Worm (Caenorhabditis elegans): Measurements from ENCODE around the gene C18A3.7.

The C18A3.7 gene

ce11 chrII:5704479-5704878 lies 25.8 kb downstream of the C18A3.7 start:
- TF ChIP-seq hlh-30 (tag; optimal IDR thresholded peaks at IDR 0.05; ENCODE audit: insufficient read depth): peak; percentile 25
- TF ChIP-seq egl-43 (GFP tag; IDR thresholded peaks at IDR 0.05): no peak
- peak; percentile 27 for TF ChIP-seq mxl-3 (GFP tag; optimal IDR thresholded peaks at IDR 0.05)
- peak in 1 of 2 experiments; percentile 14 for TF ChIP-seq lsy-2 (tag; optimal IDR thresholded peaks at IDR 0.05)

DNA sequence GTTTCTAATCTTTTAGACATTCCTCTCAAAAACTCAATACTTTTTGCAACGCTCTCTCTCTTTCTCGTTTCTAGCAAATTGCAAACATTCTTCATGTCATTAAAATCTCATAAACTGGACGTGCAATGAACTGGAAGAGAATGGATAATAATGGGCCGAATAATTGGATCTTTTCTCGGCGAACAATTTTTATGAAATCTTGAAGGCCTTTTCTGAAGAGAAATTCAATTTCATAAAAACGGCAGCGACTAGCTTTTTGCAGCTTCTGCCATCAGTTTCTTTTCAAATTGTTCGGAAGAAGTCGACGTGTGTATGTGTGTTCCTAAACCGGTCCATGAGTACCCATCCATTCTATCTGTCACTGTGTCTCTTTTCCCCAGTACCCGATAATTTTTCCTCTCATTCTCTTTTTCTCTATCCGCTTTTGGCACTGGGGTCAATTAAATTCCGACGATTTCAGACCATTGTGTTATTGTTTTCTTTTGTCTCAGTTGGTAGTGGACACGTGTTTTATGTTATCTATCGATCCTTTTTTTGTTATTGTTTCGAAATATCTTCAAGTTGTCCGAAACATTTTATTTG lies 27.5 kb downstream of the C18A3.7 start:
- TF ChIP-seq lim-7 (GFP tag; IDR thresholded peaks at IDR 0.05) (no peak), spr-3 (GFP tag; optimal IDR thresholded peaks at IDR 0.05) (no peak), fos-1 (tag; optimal IDR thresholded peaks at IDR 0.05) (no peak), gei-8 (GFP tag; optimal IDR thresholded peaks at IDR 0.05) (no peak), mes-2 (tag; optimal IDR thresholded peaks at IDR 0.05; ENCODE audit: poor library complexity, severe bottlenecking) (peak; percentile 2), dmd-6 (GFP tag; IDR thresholded peaks at IDR 0.05) (no peak), nhr-25 (tag; optimal IDR thresholded peaks at IDR 0.05; ENCODE audit: borderline replicate concordance, insufficient read depth) (no peak), nhr-48 (tag; optimal IDR thresholded peaks at IDR 0.05) (peak; percentile 59), hlh-11 (tag; optimal IDR thresholded peaks at IDR 0.05) (peak; percentile 14), nhr-28 (tag; optimal IDR thresholded peaks at IDR 0.05) (no peak), mdl-1 (tag; optimal IDR thresholded peaks at IDR 0.05) (peak in 1 of 2 experiments; percentile 38), lin-15B (tag; optimal IDR thresholded peaks at IDR 0.05) (no peak), dpl-1 (GFP tag; optimal IDR thresholded peaks at IDR 0.05) (peak; percentile 3), dve-1 (tag; optimal IDR thresholded peaks at IDR 0.05; ENCODE audit: insufficient read depth) (peak; percentile 0), unc-62 (GFP tag; optimal IDR thresholded peaks at IDR 0.05 in 1 of 2) (peak in 1 of 2 experiments; percentile 44), unc-62 (tag; optimal IDR thresholded peaks at IDR 0.05) (no peak), hlh-30 (tag; optimal IDR thresholded peaks at IDR 0.05; ENCODE audit: insufficient read depth) (no peak), ZK337.2 (GFP tag; IDR thresholded peaks at IDR 0.05) (no peak)

DNA sequence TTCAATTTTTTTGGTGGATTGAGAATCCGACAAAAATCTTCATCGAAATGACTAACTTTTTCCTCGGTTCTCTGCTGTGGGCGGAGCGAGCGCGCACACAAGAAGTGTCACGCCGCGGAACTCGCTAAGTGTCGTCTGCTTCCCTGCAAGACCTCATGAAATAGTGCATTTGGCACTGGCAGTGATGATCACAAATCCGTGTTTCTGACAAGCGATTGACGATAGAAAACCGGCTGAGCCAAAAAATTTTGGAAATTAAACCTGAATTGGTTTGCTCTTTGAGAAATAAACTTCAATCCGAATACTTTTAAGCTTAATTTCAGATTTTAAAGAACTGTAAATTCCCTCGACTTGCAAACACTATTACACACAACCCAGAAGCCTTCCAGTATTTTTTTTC lies 28.8 kb downstream of the C18A3.7 start:
- peak; percentile 43 for TF ChIP-seq dmd-6 (GFP tag; IDR thresholded peaks at IDR 0.05)
- TF ChIP-seq lin-15B (tag; optimal IDR thresholded peaks at IDR 0.05): peak; percentile 19
- no peak for TF ChIP-seq ceh-28 (tag; optimal IDR thresholded peaks at IDR 0.05)
- no peak for TF ChIP-seq F37D6.2 (tag; optimal IDR thresholded peaks at IDR 0.05)
- peak; percentile 95 for TF ChIP-seq ama-1 (optimal IDR thresholded peaks at IDR 0.05)
- TF ChIP-seq ceh-44 (GFP tag; IDR thresholded peaks at IDR 0.05): peak; percentile 93
- no peak for TF ChIP-seq skn-1 (tag; optimal IDR thresholded peaks at IDR 0.05)
- TF ChIP-seq nhr-102 (tag; optimal IDR thresholded peaks at IDR 0.05): peak; percentile 66
- TF ChIP-seq nhr-11 (tag; optimal IDR thresholded peaks at IDR 0.05): peak; percentile 0
- no peak for TF ChIP-seq gei-8 (GFP tag; optimal IDR thresholded peaks at IDR 0.05)
- TF ChIP-seq sdz-12 (GFP tag; optimal IDR thresholded peaks at IDR 0.05): no peak
- TF ChIP-seq nhr-25 (tag; optimal IDR thresholded peaks at IDR 0.05; ENCODE audit: borderline replicate concordance, insufficient read depth): peak; percentile 35
- peak; percentile 39 for TF ChIP-seq nhr-111 (GFP tag; optimal IDR thresholded peaks at IDR 0.05)
- no peak for TF ChIP-seq mdt-29 (GFP tag; IDR thresholded peaks at IDR 0.05)
- peak; percentile 26 for TF ChIP-seq aha-1 (tag)
- no peak for TF ChIP-seq F26F4.8 (GFP tag; conservative IDR thresholded peaks at IDR 0.05)
- peak; percentile 21 for TF ChIP-seq spr-1 (tag; optimal IDR thresholded peaks at IDR 0.05)
- TF ChIP-seq Y48G9A.11 (GFP tag; IDR thresholded peaks at IDR 0.05): 0 out of 2 replicates have a peak, but pooled peaks have one; percentile 39
- TF ChIP-seq unc-39 (tag; optimal IDR thresholded peaks at IDR 0.05): no peak
- peak; percentile 10; the same call in 1 of the 2 replicates for TF ChIP-seq arid-1 (GFP tag; conservative IDR thresholded peaks at IDR 0.05)
- no peak for TF ChIP-seq mxl-2 (GFP tag; conservative IDR thresholded peaks at IDR 0.05)
- peak; percentile 59 for TF ChIP-seq rbr-2 (tag; optimal IDR thresholded peaks at IDR 0.05)
- TF ChIP-seq ztf-7 (tag; optimal IDR thresholded peaks at IDR 0.05): peak; percentile 27
- peak; percentile 30 for TF ChIP-seq spr-3 (GFP tag; optimal IDR thresholded peaks at IDR 0.05)
- TF ChIP-seq daf-16 (GFP tag; optimal IDR thresholded peaks at IDR 0.05): no peak
- TF ChIP-seq daf-16 (tag; optimal IDR thresholded peaks at IDR 0.05): peak; percentile 60
- peak; percentile 76 for TF ChIP-seq duxl-1 (tag; optimal IDR thresholded peaks at IDR 0.05; ENCODE audit: poor library complexity)
- peak; percentile 64 for TF ChIP-seq hlh-11 (tag; optimal IDR thresholded peaks at IDR 0.05)
- peak; percentile 21 for TF ChIP-seq F49E8.2 (tag; optimal IDR thresholded peaks at IDR 0.05; ENCODE audit: borderline replicate concordance)
- TF ChIP-seq mep-1 (tag; optimal IDR thresholded peaks at IDR 0.05): peak; percentile 56
- TF ChIP-seq snpc-4 (tag; optimal IDR thresholded peaks at IDR 0.05): peak; percentile 94
- peak; percentile 77 for TF ChIP-seq mes-2 (tag; optimal IDR thresholded peaks at IDR 0.05; ENCODE audit: poor library complexity, severe bottlenecking)
- TF ChIP-seq lsy-2 (tag; optimal IDR thresholded peaks at IDR 0.05): peak in 1 of 2 experiments; percentile 76
